In the genomic region with DNA sequence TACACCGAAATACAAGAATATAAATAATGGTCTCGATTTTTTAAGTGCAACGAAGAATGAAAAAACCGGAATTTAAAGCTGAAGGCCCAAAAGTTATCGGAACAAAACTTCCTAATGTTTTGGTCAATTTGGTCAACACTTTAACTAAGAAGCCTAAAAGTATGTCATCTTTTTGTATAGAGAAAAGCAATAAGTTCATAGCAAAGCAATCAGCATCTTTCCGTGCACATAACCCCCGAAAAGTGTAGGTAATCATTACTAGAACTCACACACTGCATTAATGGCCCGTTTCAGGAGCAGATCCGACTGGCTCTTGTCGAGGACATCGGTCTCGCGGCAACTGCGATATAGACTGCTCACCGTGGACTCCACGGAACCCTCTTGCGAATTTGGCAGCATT, we compare ENCODE assay signal across 2 fruit fly cellular contexts.
TF ChIP-seq lines count a peak whose summit lies in the region.

No protein-coding gene starts in this region.

- peak; percentile 30 for TF ChIP-seq CTCF in whole organism, embryonic (GFP tag; optimal IDR thresholded peaks at IDR 0.05; lab: Kevin White, UChicago)

TF ChIP-seq in whole organism, embryonic, 481 proteins besides CTCF, POLR2A, EP300 and RAD21:
- no peak for TF ChIP-seq vvl (GFP tag; IDR thresholded peaks at IDR 0.05; lab: Robert Waterston, UW)
- TF ChIP-seq CG18011 (GFP tag; optimal IDR thresholded peaks at IDR 0.05; lab: Kevin White, UChicago): peak; percentile 96
- 0 out of 3 replicates have a peak, but pooled peaks have one; percentile 9 for TF ChIP-seq CG6791 (GFP tag; IDR thresholded peaks at IDR 0.05; lab: Robert Waterston, UW; ENCODE audit: partially characterized antibody)
- TF ChIP-seq cas (GFP tag; IDR thresholded peaks at IDR 0.05; lab: Robert Waterston, UW): no peak
- TF ChIP-seq CG8290 (GFP tag; optimal IDR thresholded peaks at IDR 0.05; lab: Kevin White, UChicago): peak; percentile 44
- TF ChIP-seq CG8290 (tag; optimal IDR thresholded peaks at IDR 0.05; lab: Kevin White, UChicago): no peak

TF ChIP-seq in whole organism, wandering third instar larva, 38 proteins besides CTCF, POLR2A, EP300 and RAD21:
- no peak for TF ChIP-seq Sp1 (GFP tag; optimal IDR thresholded peaks at IDR 0.05; lab: Kevin White, UChicago)
- TF ChIP-seq foxo (GFP tag; optimal IDR thresholded peaks at IDR 0.05; lab: Kevin White, UChicago): no peak
- TF ChIP-seq Myc (optimal IDR thresholded peaks at IDR 0.05; lab: Kevin White, UChicago): peak; percentile 20
- no peak for TF ChIP-seq CG32264 (GFP tag; optimal IDR thresholded peaks at IDR 0.05; lab: Kevin White, UChicago)
- TF ChIP-seq jim (GFP tag; optimal IDR thresholded peaks at IDR 0.05; lab: Kevin White, UChicago): no peak
- TF ChIP-seq fru (GFP tag; optimal IDR thresholded peaks at IDR 0.05; lab: Kevin White, UChicago): no peak
- TF ChIP-seq h (GFP tag; optimal IDR thresholded peaks at IDR 0.05; lab: Kevin White, UChicago): no peak
- peak; percentile 54 for TF ChIP-seq Dif (GFP tag; optimal IDR thresholded peaks at IDR 0.05; lab: Kevin White, UChicago; ENCODE audit: partially characterized antibody)
- TF ChIP-seq GATAd (GFP tag; optimal IDR thresholded peaks at IDR 0.05; lab: Kevin White, UChicago): no peak
- TF ChIP-seq Vsx2 (GFP tag; optimal IDR thresholded peaks at IDR 0.05; lab: Kevin White, UChicago; ENCODE audit: partially characterized antibody): peak; percentile 26
